Comparison of ENCODE assay signal across 1 fruit fly cellular context in genomic region chr3L:12889353-12889820, dm6.
A peak's percentile ranks its signal among the peaks of the same experiment; 100 is the strongest.
TF ChIP-seq lines count a peak whose summit lies in the region.

Gene CG43894, plus strand, starts transcription at chr3L:12889770.

TF ChIP-seq in whole organism, embryonic, 481 proteins besides CTCF, POLR2A, EP300 and RAD21 (continued from another document):
- TF ChIP-seq kah (GFP tag; optimal IDR thresholded peaks at IDR 0.05; lab: Kevin White, UChicago) (no peak), cg (GFP tag; optimal IDR thresholded peaks at IDR 0.05; lab: Kevin White, UChicago) (no peak), NK7.1 (GFP tag; optimal IDR thresholded peaks at IDR 0.05; lab: Kevin White, UChicago) (no peak), GATAe (GFP tag; conservative IDR thresholded peaks at IDR 0.05; lab: Robert Waterston, UW) (peak; percentile 83), CG12071 (GFP tag; optimal IDR thresholded peaks at IDR 0.05; lab: Kevin White, UChicago) (peak; percentile 17), grn (GFP tag; optimal IDR thresholded peaks at IDR 0.05; lab: Kevin White, UChicago) (peak; percentile 80), CG18599 (GFP tag; optimal IDR thresholded peaks at IDR 0.05; lab: Kevin White, UChicago) (peak; percentile 36), ash1 (GFP tag; optimal IDR thresholded peaks at IDR 0.05; lab: Kevin White, UChicago) (no peak), caup (GFP tag; optimal IDR thresholded peaks at IDR 0.05; lab: Kevin White, UChicago; ENCODE audit: severe bottlenecking) (peak; percentile 33), cwo (GFP tag; optimal IDR thresholded peaks at IDR 0.05; lab: Kevin White, UChicago) (peak; percentile 99), psq (GFP tag; optimal IDR thresholded peaks at IDR 0.05; lab: Kevin White, UChicago) (no peak), CG10543 (GFP tag; optimal IDR thresholded peaks at IDR 0.05; lab: Kevin White, UChicago) (peak; percentile 19), her (GFP tag; optimal IDR thresholded peaks at IDR 0.05; lab: Kevin White, UChicago) (no peak), Ssrp (tag; optimal IDR thresholded peaks at IDR 0.05; lab: Kevin White, UChicago) (no peak), PHDP (tag; optimal IDR thresholded peaks at IDR 0.05; lab: Kevin White, UChicago) (peak; percentile 44), BtbVII (GFP tag; optimal IDR thresholded peaks at IDR 0.05; lab: Kevin White, UChicago) (peak; percentile 40), lbe (GFP tag; optimal IDR thresholded peaks at IDR 0.05; lab: Kevin White, UChicago) (no peak), run (tag; optimal IDR thresholded peaks at IDR 0.05; lab: Kevin White, UChicago) (peak; percentile 13), CG15514 (GFP tag; optimal IDR thresholded peaks at IDR 0.05; lab: Kevin White, UChicago) (peak; percentile 20), Elba2 (GFP tag; optimal IDR thresholded peaks at IDR 0.05; lab: Kevin White, UChicago) (no peak), mirr (GFP tag; optimal IDR thresholded peaks at IDR 0.05; lab: Kevin White, UChicago) (peak; percentile 87), CG2678 (tag; optimal IDR thresholded peaks at IDR 0.05; lab: Kevin White, UChicago) (peak; percentile 52), Hmr (GFP tag; optimal IDR thresholded peaks at IDR 0.05; lab: Kevin White, UChicago) (no peak), Adf1 (GFP tag; IDR thresholded peaks at IDR 0.05; lab: Robert Waterston, UW) (no peak), schlank (tag; optimal IDR thresholded peaks at IDR 0.05; lab: Kevin White, UChicago) (peak; percentile 9), ro (GFP tag; IDR thresholded peaks at IDR 0.05; lab: Robert Waterston, UW) (no peak), CG6854 (GFP tag; optimal IDR thresholded peaks at IDR 0.05; lab: Kevin White, UChicago) (peak; percentile 6), CG6683 (GFP tag; optimal IDR thresholded peaks at IDR 0.05; lab: Kevin White, UChicago) (no peak), lilli (GFP tag; optimal IDR thresholded peaks at IDR 0.05; lab: Kevin White, UChicago) (no peak), sug (tag; optimal IDR thresholded peaks at IDR 0.05; lab: Kevin White, UChicago) (peak; percentile 95)
